Fruit fly (Drosophila melanogaster): ENCODE measurements around the gene CG33635.

CG33635 gene

dm6 chr2L:158649-159257 is at the start of gene CG33635, which contains the start of gene spen (continued):
- TF ChIP-seq pros (GFP tag; optimal IDR thresholded peaks at IDR 0.05) (peak; percentile 59), Hmx (GFP tag; optimal IDR thresholded peaks at IDR 0.05) (no peak), bbx (GFP tag; IDR thresholded peaks at IDR 0.05; ENCODE audit: partially characterized antibody) (no peak), klu (GFP tag; IDR thresholded peaks at IDR 0.05) (no peak), Bteb2 (GFP tag; optimal IDR thresholded peaks at IDR 0.05) (peak; percentile 36), Sry-β (GFP tag; optimal IDR thresholded peaks at IDR 0.05) (peak; percentile 94), eyg (GFP tag; optimal IDR thresholded peaks at IDR 0.05) (peak; percentile 25), CG7271 (tag; optimal IDR thresholded peaks at IDR 0.05) (peak; percentile 74), CG4707 (GFP tag; optimal IDR thresholded peaks at IDR 0.05) (peak; percentile 25), HmgZ (tag; optimal IDR thresholded peaks at IDR 0.05) (peak; percentile 70), sug (tag; optimal IDR thresholded peaks at IDR 0.05) (peak; percentile 51), danr (GFP tag; IDR thresholded peaks at IDR 0.05) (no peak), CG43689 (GFP tag; IDR thresholded peaks at IDR 0.05) (no peak), Med (GFP tag) (peak; percentile 86), kni (GFP tag; optimal IDR thresholded peaks at IDR 0.05) (peak; percentile 66), CG14710 (tag; optimal IDR thresholded peaks at IDR 0.05) (peak; percentile 75), CG13624 (GFP tag; optimal IDR thresholded peaks at IDR 0.05) (peak; percentile 17), lbe (GFP tag; optimal IDR thresholded peaks at IDR 0.05) (peak; percentile 61), fd102C (GFP tag; optimal IDR thresholded peaks at IDR 0.05) (no peak), CG3163 (GFP tag; optimal IDR thresholded peaks at IDR 0.05) (peak; percentile 39), wdn (GFP tag; IDR thresholded peaks at IDR 0.05) (no peak), amos (GFP tag; IDR thresholded peaks at IDR 0.05; ENCODE audit: partially characterized antibody) (no peak), cg (GFP tag; optimal IDR thresholded peaks at IDR 0.05) (peak; percentile 84), CG15073 (GFP tag; optimal IDR thresholded peaks at IDR 0.05) (no peak), ac (GFP tag; optimal IDR thresholded peaks at IDR 0.05) (no peak), nerfin-2 (GFP tag; IDR thresholded peaks at IDR 0.05; ENCODE audit: partially characterized antibody) (no peak), CG8478 (optimal IDR thresholded peaks at IDR 0.05) (no peak), CG2199 (GFP tag; IDR thresholded peaks at IDR 0.05) (no peak), pb (GFP tag; optimal IDR thresholded peaks at IDR 0.05) (no peak), CG17186 (GFP tag; optimal IDR thresholded peaks at IDR 0.05) (peak; percentile 97), Max (GFP tag; optimal IDR thresholded peaks at IDR 0.05) (peak; percentile 36), bsh (GFP tag; optimal IDR thresholded peaks at IDR 0.05) (peak in 1 of 2 experiments; percentile 2), dimm (GFP tag; IDR thresholded peaks at IDR 0.05) (no peak), Hmr (GFP tag; optimal IDR thresholded peaks at IDR 0.05) (peak; percentile 75), CG7963 (GFP tag; IDR thresholded peaks at IDR 0.05; ENCODE audit: partially characterized antibody) (no peak), CG17912 (GFP tag; optimal IDR thresholded peaks at IDR 0.05) (peak; percentile 79), D19A (tag; optimal IDR thresholded peaks at IDR 0.05) (peak; percentile 4), p53 (GFP tag; optimal IDR thresholded peaks at IDR 0.05) (peak; percentile 3), Nf-YC (tag; optimal IDR thresholded peaks at IDR 0.05) (peak; percentile 45), Taf1 (GFP tag; IDR thresholded peaks at IDR 0.05) (no peak), Elba2 (GFP tag; optimal IDR thresholded peaks at IDR 0.05) (no peak), MESR4 (GFP tag; optimal IDR thresholded peaks at IDR 0.05) (peak; percentile 26), corto (GFP tag; optimal IDR thresholded peaks at IDR 0.05) (peak; percentile 49), sima (GFP tag; optimal IDR thresholded peaks at IDR 0.05) (no peak), HLH4C (GFP tag; IDR thresholded peaks at IDR 0.05; ENCODE audit: partially characterized antibody) (no peak), CG2875 (GFP tag; optimal IDR thresholded peaks at IDR 0.05) (no peak), hth (optimal IDR thresholded peaks at IDR 0.05) (no peak), Dip3 (GFP tag; optimal IDR thresholded peaks at IDR 0.05) (peak; percentile 10), dan (GFP tag; IDR thresholded peaks at IDR 0.05) (no peak), CG17359 (tag; optimal IDR thresholded peaks at IDR 0.05) (peak; percentile 44)
